Worm (Caenorhabditis elegans): ENCODE results near the gene unc-77.

ce11 chrIV:6225143-6225542, 41.5 kb upstream of the unc-77 start, which contains the start of gene C49A9.2:
- TF ChIP-seq fos-1 (tag; optimal IDR thresholded peaks at IDR 0.05) = no peak
- TF ChIP-seq nhr-12 (tag; optimal IDR thresholded peaks at IDR 0.05) = no peak
- TF ChIP-seq nhr-25 (tag; optimal IDR thresholded peaks at IDR 0.05) = no peak
- TF ChIP-seq Y55F3AM.14 (GFP tag; optimal IDR thresholded peaks at IDR 0.05) = no peak
- no peak for TF ChIP-seq lin-11 (tag; optimal IDR thresholded peaks at IDR 0.05)
- no peak for TF ChIP-seq skn-1 (tag; optimal IDR thresholded peaks at IDR 0.05)
- TF ChIP-seq zag-1 (tag; optimal IDR thresholded peaks at IDR 0.05) = no peak
- no peak for TF ChIP-seq aly-2 (tag; optimal IDR thresholded peaks at IDR 0.05)
- TF ChIP-seq unc-39 (tag; optimal IDR thresholded peaks at IDR 0.05) = no peak
- no peak for TF ChIP-seq dmd-4 (tag; optimal IDR thresholded peaks at IDR 0.05)

All from whole organism, L2 larva.